Worm (Caenorhabditis elegans) whole organism, mixed stage, embryonic: ENCODE data around the gene nlp-28.

Experiments
- M03D4.4 ChIP-seq: sonication (generic microtip); optimal IDR thresholded peaks from 2 replicates; lab custom pipeline; 2017; ENCODE audit warnings: mild to moderate bottlenecking, missing genetic modification characterization, missing compliant biosample characterization
- bed-3 ChIP-seq: fragments of 200-800 bp; sonication (Bioruptor generic); optimal IDR thresholded peaks from 3 replicates; lab custom pipeline; 2018; ENCODE audit warnings: mild to moderate bottlenecking, missing genetic modification characterization, moderate library complexity, missing compliant biosample characterization
- blmp-1 ChIP-seq: fragments of 150-350 bp; optimal IDR thresholded peaks from 2 replicates; lab custom pipeline; 2014; ENCODE audit warnings: missing biosample characterization, missing genetic modification characterization
- ceh-39 ChIP-seq: fragments of 150-350 bp; optimal IDR thresholded peaks from 2 replicates; lab custom pipeline; 2014; ENCODE audit warnings: missing biosample characterization, missing genetic modification characterization
- ceh-43 ChIP-seq: fragments of 200-800 bp; sonication (Bioruptor generic); optimal IDR thresholded peaks from 2 replicates; lab custom pipeline; 2018; ENCODE audit warnings: mild to moderate bottlenecking, missing genetic modification characterization, moderate library complexity, missing compliant biosample characterization
- ceh-83 ChIP-seq: fragments of 200-800 bp; sonication (Bioruptor generic); optimal IDR thresholded peaks from 2 replicates; lab custom pipeline; 2018; ENCODE audit warnings: mild to moderate bottlenecking, missing genetic modification characterization, missing compliant biosample characterization
- ces-1 ChIP-seq: fragments of 150-350 bp; optimal IDR thresholded peaks from 2 replicates; lab custom pipeline; 2014; ENCODE audit warnings: missing biosample characterization, missing genetic modification reagents, missing genetic modification characterization
- cnd-1 ChIP-seq: fragments of 200-800 bp; sonication (Bioruptor generic); optimal IDR thresholded peaks from 2 replicates; lab custom pipeline; 2018; ENCODE audit warnings: mild to moderate bottlenecking, missing genetic modification characterization, missing compliant biosample characterization
- drap-1 ChIP-seq: fragments of 200-800 bp; sonication (Bioruptor generic); optimal IDR thresholded peaks from 3 replicates; lab custom pipeline; 2018; ENCODE audit warnings: mild to moderate bottlenecking, missing genetic modification characterization, missing compliant biosample characterization
- elt-1 ChIP-seq: sonication (generic microtip); optimal IDR thresholded peaks from 2 replicates; lab custom pipeline; 2017; ENCODE audit warnings: missing genetic modification characterization, mild to moderate bottlenecking, missing compliant biosample characterization, antibody characterized with exemption, moderate library complexity, borderline replicate concordance; ENCODE audit not compliant: insufficient read depth
- elt-3 ChIP-seq: fragments of 150-350 bp; optimal IDR thresholded peaks from 2 replicates; lab custom pipeline; 2014; ENCODE audit warnings: missing biosample characterization, missing genetic modification characterization
- flh-1 ChIP-seq: fragments of 200-800 bp; sonication (Bioruptor generic); optimal IDR thresholded peaks from 2 replicates; lab custom pipeline; 2018; ENCODE audit warnings: mild to moderate bottlenecking, missing genetic modification characterization, moderate library complexity, missing compliant biosample characterization
- ham-2 ChIP-seq: fragments of 200-800 bp; sonication (Bioruptor generic); optimal IDR thresholded peaks from 2 replicates; lab custom pipeline; 2018; ENCODE audit warnings: mild to moderate bottlenecking, missing genetic modification characterization, missing compliant biosample characterization
- hlh-1 ChIP-seq: fragments of 150-350 bp; optimal IDR thresholded peaks from 2 replicates; lab custom pipeline; 2014; ENCODE audit warnings: missing biosample characterization, missing genetic modification reagents, missing genetic modification characterization
- lin-13 ChIP-seq: fragments of 150-350 bp; optimal IDR thresholded peaks from 2 replicates; lab custom pipeline; 2014; ENCODE audit warnings: missing biosample characterization, missing genetic modification characterization
- lin-32 ChIP-seq: fragments of 200-800 bp; sonication (Bioruptor generic); optimal IDR thresholded peaks from 2 replicates; lab custom pipeline; 2018; ENCODE audit warnings: mild to moderate bottlenecking, missing genetic modification characterization, missing compliant biosample characterization
- mab-5 ChIP-seq: fragments of 150-350 bp; optimal IDR thresholded peaks from 2 replicates; lab custom pipeline; 2014; ENCODE audit warnings: missing biosample characterization, missing genetic modification characterization
- mep-1 ChIP-seq: fragments of 150-350 bp; optimal IDR thresholded peaks from 2 replicates; lab custom pipeline; 2017; ENCODE audit warnings: missing biosample characterization, missing genetic modification reagents, missing genetic modification characterization, inconsistent platforms
- mls-2 ChIP-seq: sonication (generic microtip); optimal IDR thresholded peaks from 2 replicates; lab custom pipeline; 2016; ENCODE audit warnings: mild to moderate bottlenecking, missing genetic modification characterization, moderate library complexity, missing compliant biosample characterization
- nhr-12 ChIP-seq: fragments of 150-350 bp; optimal IDR thresholded peaks from 2 replicates; lab custom pipeline; 2014; ENCODE audit warnings: missing biosample characterization, missing genetic modification characterization
- nhr-2 ChIP-seq: fragments of 150-350 bp; optimal IDR thresholded peaks from 2 replicates; lab custom pipeline; 2014; ENCODE audit warnings: missing biosample characterization, missing genetic modification characterization
- nhr-237 ChIP-seq: fragments of 150-350 bp; optimal IDR thresholded peaks from 2 replicates; lab custom pipeline; 2014; ENCODE audit warnings: missing biosample characterization, missing genetic modification characterization
- nhr-28 ChIP-seq: fragments of 150-350 bp; optimal IDR thresholded peaks from 2 replicates; lab custom pipeline; 2014; ENCODE audit warnings: missing biosample characterization, missing genetic modification characterization
- nhr-76 ChIP-seq: sonication (generic microtip); optimal IDR thresholded peaks from 2 replicates; lab custom pipeline; 2017; ENCODE audit warnings: missing biosample characterization, missing genetic modification characterization
- pha-4 ChIP-seq: fragments of 150-350 bp; optimal IDR thresholded peaks from 2 replicates; lab custom pipeline; 2018; ENCODE audit warnings: missing biosample characterization, missing genetic modification reagents, missing genetic modification characterization
- sem-2 ChIP-seq: fragments of 200-800 bp; sonication (Bioruptor generic); optimal IDR thresholded peaks from 2 replicates; lab custom pipeline; 2018; ENCODE audit warnings: mild to moderate bottlenecking, missing genetic modification characterization, missing compliant biosample characterization
- sptf-1 ChIP-seq: sonication (generic microtip); optimal IDR thresholded peaks from 2 replicates; lab custom pipeline; 2017; ENCODE audit warnings: mild to moderate bottlenecking, missing genetic modification characterization, moderate library complexity, missing compliant biosample characterization
- tbx-8 ChIP-seq: fragments of 200-800 bp; sonication (Bioruptor generic); optimal IDR thresholded peaks from 2 replicates; lab custom pipeline; 2018; ENCODE audit warnings: mild to moderate bottlenecking, missing genetic modification characterization, moderate library complexity, missing compliant biosample characterization
- unc-120 ChIP-seq: sonication (generic microtip); optimal IDR thresholded peaks from 2 replicates; lab custom pipeline; 2017; ENCODE audit warnings: missing genetic modification characterization, missing compliant biosample characterization; ENCODE audit not compliant: poor library complexity, severe bottlenecking
- unc-39 ChIP-seq: fragments of 150-350 bp; optimal IDR thresholded peaks from 2 replicates; lab custom pipeline; 2014; ENCODE audit warnings: missing biosample characterization, missing genetic modification characterization
- unc-62 ChIP-seq: fragments of 150-350 bp; optimal IDR thresholded peaks from 2 replicates; lab custom pipeline; 2014; ENCODE audit warnings: missing biosample characterization, missing genetic modification reagents, missing genetic modification characterization
- zip-8 ChIP-seq: fragments of 150-350 bp; optimal IDR thresholded peaks from 2 replicates; lab custom pipeline; 2014; ENCODE audit warnings: missing biosample characterization, missing genetic modification characterization
- ztf-11 ChIP-seq: fragments of 150-350 bp; optimal IDR thresholded peaks from 2 replicates; lab custom pipeline; 2014; ENCODE audit warnings: missing biosample characterization, missing genetic modification characterization

nlp-28 gene

DNA sequence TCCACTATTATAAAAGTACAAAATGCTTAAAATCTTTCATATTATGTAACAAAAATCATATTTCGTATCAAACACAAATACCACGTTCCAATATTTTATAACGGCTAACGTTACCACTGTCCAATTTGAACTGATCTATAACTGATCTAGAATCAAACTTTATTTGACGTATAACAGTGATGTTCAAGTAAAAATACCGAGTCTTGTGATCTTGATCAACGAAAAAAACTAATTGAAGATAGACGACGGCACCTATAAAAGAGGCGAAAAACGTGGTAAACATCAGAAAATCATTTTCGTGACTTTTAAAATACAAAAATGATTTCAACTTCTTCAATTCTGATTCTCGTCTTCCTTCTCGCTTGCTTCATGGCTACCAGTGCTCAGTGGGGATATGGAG, at the start of gene nlp-28:
Gene nlp-28, plus strand, starts transcription at position 285 of the 400 bp plus-strand sequence.
- TF ChIP-seq nhr-76: no peak
- no peak for TF ChIP-seq cnd-1 (tag; lab: Kevin White, UChicago)
- TF ChIP-seq ces-1 (GFP tag; lab: Kevin White, UChicago): no peak
- no peak for TF ChIP-seq mls-2 (tag; lab: Kevin White, UChicago)
- TF ChIP-seq bed-3 (GFP tag; lab: Kevin White, UChicago): no peak
- TF ChIP-seq unc-120 (tag; lab: Kevin White, UChicago): no peak
- no peak for TF ChIP-seq ceh-43
- no peak for TF ChIP-seq ztf-11 (tag; lab: Kevin White, UChicago)
- TF ChIP-seq hlh-1 (tag; lab: Kevin White, UChicago): no peak
- no peak for TF ChIP-seq unc-39 (tag; lab: Kevin White, UChicago)

DNA sequence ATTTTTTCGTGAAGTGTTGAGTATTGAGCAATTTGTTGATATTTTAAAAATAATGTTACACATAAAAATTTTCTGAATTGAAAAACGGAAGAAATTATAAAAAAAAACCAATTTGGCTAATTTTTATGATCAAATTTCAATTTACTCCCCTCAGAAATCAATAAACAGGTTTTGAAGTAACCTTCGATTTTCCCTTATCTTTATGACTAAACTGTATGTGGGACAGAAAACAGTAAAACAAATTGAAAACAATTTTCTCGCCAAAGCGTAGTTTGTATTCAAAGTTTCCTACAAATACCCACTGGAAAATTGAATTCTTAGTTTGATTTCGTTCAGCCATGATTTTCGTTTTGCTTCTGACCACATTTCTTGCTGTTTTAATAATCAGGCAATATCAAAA, 48.9 kb upstream of the nlp-28 start, which contains the start of gene cyp-35B1:
Gene cyp-35B1, plus strand, starts transcription at position 244 of the 400 bp plus-strand sequence.
- no peak for TF ChIP-seq nhr-76
- TF ChIP-seq pha-4 (tag; lab: Kevin White, UChicago): no peak
- TF ChIP-seq mep-1: no peak
- TF ChIP-seq elt-1 (tag; lab: Kevin White, UChicago): no peak
- TF ChIP-seq unc-39 (tag; lab: Kevin White, UChicago): no peak
- no peak for TF ChIP-seq nhr-237
- TF ChIP-seq ces-1 (GFP tag; lab: Kevin White, UChicago): no peak
- TF ChIP-seq ceh-39 (tag; lab: Kevin White, UChicago): no peak
- TF ChIP-seq nhr-2 (tag; lab: Kevin White, UChicago): no peak
- TF ChIP-seq ceh-83: no peak
- no peak for TF ChIP-seq bed-3 (GFP tag; lab: Kevin White, UChicago)
- no peak for TF ChIP-seq nhr-12 (tag; lab: Kevin White, UChicago)
- TF ChIP-seq flh-1 (GFP tag; lab: Kevin White, UChicago): no peak
- no peak for TF ChIP-seq ham-2 (GFP tag; lab: Kevin White, UChicago)
- no peak for TF ChIP-seq zip-8 (tag; lab: Kevin White, UChicago)
- no peak for TF ChIP-seq elt-3 (tag; lab: Kevin White, UChicago)
- no peak for TF ChIP-seq sptf-1

DNA sequence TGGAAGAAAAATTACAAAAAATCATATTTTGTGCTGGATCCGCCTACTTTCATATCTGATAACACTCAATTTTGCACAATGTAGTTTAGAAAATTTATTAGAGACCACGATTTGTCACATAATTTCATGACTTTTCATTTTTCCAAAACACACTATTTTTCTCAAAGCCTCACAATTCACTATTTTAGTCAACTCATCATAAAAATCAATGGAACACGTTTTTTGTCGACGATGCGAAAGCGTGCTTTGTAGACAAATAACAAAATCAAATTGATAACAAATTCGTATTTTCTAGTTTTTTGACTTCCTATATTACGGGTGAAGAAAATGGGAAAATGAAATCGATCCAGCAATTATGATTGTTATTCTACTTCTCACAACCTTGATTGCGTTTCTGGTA, 45.8 kb upstream of the nlp-28 start, which contains the start of gene cyp-35B2:
Gene cyp-35B2, plus strand, starts transcription at position 301 of the 400 bp plus-strand sequence.
- TF ChIP-seq zip-8 (tag; lab: Kevin White, UChicago): no peak
- TF ChIP-seq drap-1: no peak
- TF ChIP-seq ceh-83: no peak
- TF ChIP-seq bed-3 (GFP tag; lab: Kevin White, UChicago): no peak
- no peak for TF ChIP-seq elt-3 (tag; lab: Kevin White, UChicago)
- TF ChIP-seq lin-13 (tag; lab: Kevin White, UChicago): no peak
- no peak for TF ChIP-seq sem-2 (GFP tag; lab: Kevin White, UChicago)
- TF ChIP-seq flh-1 (GFP tag; lab: Kevin White, UChicago): no peak
- no peak for TF ChIP-seq blmp-1 (tag; lab: Kevin White, UChicago)
- TF ChIP-seq unc-62 (GFP tag; lab: Kevin White, UChicago): no peak
- no peak for TF ChIP-seq elt-1 (tag; lab: Kevin White, UChicago)
- no peak for TF ChIP-seq ceh-39 (tag; lab: Kevin White, UChicago)
- no peak for TF ChIP-seq lin-32 (GFP tag; lab: Kevin White, UChicago)
- no peak for TF ChIP-seq mls-2 (tag; lab: Kevin White, UChicago)
- TF ChIP-seq pha-4 (tag; lab: Kevin White, UChicago): no peak
- TF ChIP-seq nhr-76: no peak
- TF ChIP-seq, all 35 proteins: peak for 0

DNA sequence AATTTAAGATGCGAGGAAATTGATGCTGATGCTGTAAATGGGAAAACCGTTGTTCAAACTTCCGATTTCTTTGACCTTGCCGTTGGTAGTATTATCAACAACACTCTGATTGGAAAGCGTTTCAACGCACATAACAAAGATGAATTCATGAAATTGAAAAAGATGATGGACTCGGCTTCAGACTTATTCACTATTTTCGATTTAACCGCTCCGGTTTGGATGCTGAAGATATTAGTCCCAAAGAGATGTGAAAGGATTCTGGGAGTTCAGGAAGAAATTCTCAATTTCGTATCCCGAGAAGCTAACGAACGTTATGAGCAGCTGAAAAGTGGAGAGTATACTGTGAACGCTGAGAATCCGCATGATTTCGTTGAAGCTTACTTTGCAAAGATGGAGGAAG, 44.3 kb upstream of the nlp-28 start:
- TF ChIP-seq sem-2 (GFP tag; lab: Kevin White, UChicago) (no peak), ceh-43 (no peak), elt-3 (tag; lab: Kevin White, UChicago) (no peak)

DNA sequence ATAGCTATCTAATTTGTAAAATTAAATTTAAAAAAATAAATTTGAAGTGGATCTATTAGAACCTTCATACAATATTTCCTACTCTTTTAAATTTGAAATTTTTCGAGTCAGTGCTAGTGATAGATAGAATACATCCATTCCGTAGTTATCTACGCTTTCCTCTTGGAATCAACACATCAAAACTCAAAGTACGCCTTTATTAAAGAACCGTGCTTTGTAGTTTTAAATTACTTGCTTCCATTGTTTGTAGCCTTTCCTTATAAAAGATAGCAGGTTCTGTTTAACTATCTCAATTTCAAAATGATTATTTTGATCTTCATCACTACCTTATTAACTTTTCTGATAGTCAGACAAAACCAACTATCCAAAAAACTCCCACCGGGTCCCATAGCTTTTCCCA, 42.6 kb upstream of the nlp-28 start, which contains the start of gene cyp-35B3:
Gene cyp-35B3, plus strand, starts transcription at position 301 of the 400 bp plus-strand sequence.
- TF ChIP-seq sem-2 (GFP tag; lab: Kevin White, UChicago) (no peak), tbx-8 (no peak), drap-1 (no peak), nhr-12 (tag; lab: Kevin White, UChicago) (no peak), flh-1 (GFP tag; lab: Kevin White, UChicago) (no peak), unc-62 (GFP tag; lab: Kevin White, UChicago) (no peak), blmp-1 (tag; lab: Kevin White, UChicago) (no peak), lin-32 (GFP tag; lab: Kevin White, UChicago) (no peak), M03D4.4 (tag; lab: Kevin White, UChicago) (no peak), nhr-28 (tag; lab: Kevin White, UChicago) (no peak), pha-4 (tag; lab: Kevin White, UChicago) (no peak), mab-5 (tag; lab: Kevin White, UChicago) (no peak), zip-8 (tag; lab: Kevin White, UChicago) (no peak)
